Worm (Caenorhabditis elegans) whole organism, L4 larva: ENCODE results near the gene F07C6.4.
"Not testable (repeated sequence)": the region's sequence is repeated elsewhere in the genome, so short reads cannot be mapped to it uniquely, and the experiment has no call there.

ENCODE experiments used
- D1046.2 ChIP-seq: fragments of 200-800 bp; sonication (Bioruptor generic); IDR thresholded peaks from 2 replicates; pipeline ENCODE4 v1.3.6; 2022; ENCODE audit warnings: missing genetic modification characterization, missing compliant biosample characterization
- F44E2.7 ChIP-seq: fragments of 200-800 bp; sonication (Bioruptor generic); IDR thresholded peaks from 2 replicates; pipeline ENCODE4 v2.1.2; 2022; ENCODE audit warnings: missing genetic modification characterization, missing compliant biosample characterization
- F49E8.2 ChIP-seq: sonication (generic microtip); optimal IDR thresholded peaks from 2 replicates; lab custom pipeline; 2016; ENCODE audit warnings: missing compliant biosample characterization, mild to moderate bottlenecking, missing genetic modification characterization, borderline replicate concordance
- T20F7.1 ChIP-seq: fragments of 200-800 bp; sonication (Bioruptor generic); optimal IDR thresholded peaks from 2 replicates; lab custom pipeline; 2018; ENCODE audit warnings: mild to moderate bottlenecking, missing genetic modification characterization, missing compliant biosample characterization
- T26A8.4 ChIP-seq: fragments of 200-800 bp; sonication (Bioruptor generic); IDR thresholded peaks from 2 replicates; pipeline ENCODE4 v1.3.6; 2022; ENCODE audit warnings: missing genetic modification characterization, missing compliant biosample characterization
- Y48G9A.11 ChIP-seq: fragments of 200-800 bp; sonication (Bioruptor generic); IDR thresholded peaks from 2 replicates; pipeline ENCODE4 v1.3.6; 2022; ENCODE audit warnings: missing genetic modification reagents, missing genetic modification characterization, missing compliant biosample characterization
- Y5F2A.4 ChIP-seq: fragments of 200-800 bp; sonication (Bioruptor generic); optimal IDR thresholded peaks from 2 replicates; lab custom pipeline; 2018; ENCODE audit warnings: mild to moderate bottlenecking, missing genetic modification characterization, missing compliant biosample characterization
- aha-1 ChIP-seq: fragments of 150-350 bp; peaks from one replicate; lab custom pipeline; 2014; ENCODE audit warnings: missing biosample characterization, missing genetic modification characterization
- arid-1 ChIP-seq: fragments of 200-800 bp; sonication (Bioruptor generic); conservative IDR thresholded peaks from 2 replicates; pipeline ENCODE4 v1.3.6; 2022; ENCODE audit warnings: missing genetic modification reagents, missing genetic modification characterization, missing compliant biosample characterization
- ceh-28 ChIP-seq: fragments of 150-350 bp; optimal IDR thresholded peaks from 2 replicates; lab custom pipeline; 2014; ENCODE audit warnings: missing biosample characterization, missing genetic modification reagents, missing genetic modification characterization
- ceh-44 ChIP-seq: fragments of 200-800 bp; sonication (Bioruptor generic); IDR thresholded peaks from 2 replicates; pipeline ENCODE4 v1.3.6; 2022; ENCODE audit warnings: missing genetic modification reagents, missing genetic modification characterization, missing compliant biosample characterization
- daf-16 ChIP-seq, 3 experiments: sonication (generic microtip); optimal IDR thresholded peaks; 2 replicates each; lab custom pipeline; 2016 to 2017; ENCODE audit warnings: missing genetic modification characterization in 3 of 3, missing genetic modification reagents in 3 of 3, mild to moderate bottlenecking in 2 of 3, missing compliant biosample characterization in 2 of 3, missing biosample characterization in 1 of 3, moderate library complexity in 1 of 3
- dmd-9 ChIP-seq: fragments of 200-800 bp; sonication (Bioruptor generic); IDR thresholded peaks from 2 replicates; pipeline ENCODE4 v1.3.6; 2022; ENCODE audit warnings: missing genetic modification reagents, missing genetic modification characterization, missing compliant biosample characterization
- dve-1 ChIP-seq: sonication (generic microtip); optimal IDR thresholded peaks from 2 replicates; lab custom pipeline; 2017; ENCODE audit warnings: antibody characterized with exemption, mild to moderate bottlenecking, missing genetic modification characterization, missing compliant biosample characterization; ENCODE audit not compliant: insufficient read depth
- hlh-11 ChIP-seq: fragments of 200-800 bp; sonication (Bioruptor generic); optimal IDR thresholded peaks from 2 replicates; lab custom pipeline; 2018; ENCODE audit warnings: mild to moderate bottlenecking, missing genetic modification characterization, missing compliant biosample characterization
- lim-7 ChIP-seq: fragments of 200-800 bp; sonication (Bioruptor generic); IDR thresholded peaks from 2 replicates; pipeline ENCODE4 v1.3.6; 2022; ENCODE audit warnings: missing genetic modification characterization, missing compliant biosample characterization
- lin-1 ChIP-seq: fragments of 200-800 bp; sonication (Bioruptor generic); IDR thresholded peaks from 2 replicates; pipeline ENCODE4 v1.3.6; 2022; ENCODE audit warnings: missing genetic modification reagents, missing genetic modification characterization, missing compliant biosample characterization
- lin-38 ChIP-seq: fragments of 200-800 bp; sonication (Bioruptor generic); IDR thresholded peaks from 2 replicates; pipeline ENCODE4 v1.3.6; 2022; ENCODE audit warnings: missing genetic modification reagents, missing genetic modification characterization, missing compliant biosample characterization
- madf-9 ChIP-seq: fragments of 200-800 bp; sonication (Bioruptor generic); conservative IDR thresholded peaks from 2 replicates; pipeline ENCODE4 v1.3.6; 2022; ENCODE audit warnings: missing genetic modification reagents, missing genetic modification characterization, missing compliant biosample characterization
- mdt-29 ChIP-seq: fragments of 200-800 bp; sonication (Bioruptor generic); IDR thresholded peaks from 2 replicates; pipeline ENCODE4 v1.3.6; 2022; ENCODE audit warnings: missing genetic modification reagents, missing genetic modification characterization, missing compliant biosample characterization
- mes-2 ChIP-seq: sonication (generic microtip); optimal IDR thresholded peaks from 2 replicates; lab custom pipeline; 2016; ENCODE audit warnings: missing genotype, mild to moderate bottlenecking, missing genetic modification characterization, missing compliant biosample characterization; ENCODE audit not compliant: poor library complexity, severe bottlenecking
- nhr-102 ChIP-seq: sonication (generic microtip); optimal IDR thresholded peaks from 2 replicates; lab custom pipeline; 2016; ENCODE audit warnings: mild to moderate bottlenecking, missing genetic modification characterization, moderate library complexity, missing compliant biosample characterization
- nhr-6 ChIP-seq: fragments of 150-350 bp; optimal IDR thresholded peaks from 2 replicates; lab custom pipeline; 2014; ENCODE audit warnings: missing biosample characterization, missing genetic modification characterization
- snpc-1.2 ChIP-seq: fragments of 200-800 bp; sonication (Bioruptor generic); IDR thresholded peaks from 2 replicates; pipeline ENCODE4 v1.3.6; 2022; ENCODE audit warnings: missing genetic modification reagents, missing genetic modification characterization, missing compliant biosample characterization
- snpc-4 ChIP-seq: fragments of 150-350 bp; optimal IDR thresholded peaks from 2 replicates; lab custom pipeline; 2014; ENCODE audit warnings: missing biosample characterization, missing genetic modification characterization
- tra-1 ChIP-seq: fragments of 200-800 bp; sonication (Bioruptor generic); IDR thresholded peaks from 2 replicates; pipeline ENCODE4 v1.3.6; 2022; ENCODE audit warnings: missing genetic modification reagents, missing genetic modification characterization, missing compliant biosample characterization
- unc-130 ChIP-seq: sonication (generic microtip); optimal IDR thresholded peaks from 2 replicates; lab custom pipeline; 2016; ENCODE audit warnings: missing genetic modification reagents, missing genetic modification characterization, missing compliant biosample characterization
- unc-62 ChIP-seq, 3 experiments: fragments of 150-350 bp in 1 of 3; sonication (generic microtip); optimal IDR thresholded peaks in 2 of 3; peaks in 1 of 3; 1 replicate in 1 of 3; 2 replicates in 2 of 3; lab custom pipeline; 2014 to 2017; ENCODE audit warnings: missing biosample characterization in 3 of 3, missing genetic modification characterization in 3 of 3, missing genetic modification reagents in 3 of 3, missing genotype in 1 of 3
- zfp-3 ChIP-seq: fragments of 200-800 bp; sonication (Bioruptor generic); conservative IDR thresholded peaks from 2 replicates; pipeline ENCODE4 v1.3.6; 2022; ENCODE audit warnings: missing genetic modification reagents, missing genetic modification characterization, missing compliant biosample characterization
- zip-11 ChIP-seq: fragments of 200-800 bp; sonication (Bioruptor generic); IDR thresholded peaks from 2 replicates; pipeline ENCODE4 v1.3.6; 2022; ENCODE audit warnings: missing genetic modification characterization, missing compliant biosample characterization

Gene F07C6.4

ce11 chrIV:12781804-12782449, 23.8 kb upstream of the F07C6.4 start:
- peak; percentile 39 for TF ChIP-seq aha-1 (tag; lab: Kevin White, UChicago)
- TF ChIP-seq unc-62 (GFP tag; optimal IDR thresholded peaks at IDR 0.05 in 1 of 2; lab: Kevin White, UChicago) = peak in 1 of 2 experiments; percentile 54
- no peak for TF ChIP-seq unc-62 (tag; optimal IDR thresholded peaks at IDR 0.05; lab: Kevin White, UChicago)
- TF ChIP-seq tra-1 (GFP tag; lab: Robert Waterston, UW) = no peak
- peak; percentile 74 for TF ChIP-seq Y48G9A.11 (GFP tag; lab: Robert Waterston, UW)
- TF ChIP-seq lim-7 (GFP tag; lab: Robert Waterston, UW) = 0 out of 2 replicates have a peak, but pooled peaks have one; percentile 49
- TF ChIP-seq F49E8.2 (tag; lab: Kevin White, UChicago) = peak; percentile 83
- no peak for TF ChIP-seq F44E2.7 (GFP tag; lab: Robert Waterston, UW)
- 0 out of 2 replicates have a peak, but pooled peaks have one; percentile 25 for TF ChIP-seq dmd-9 (GFP tag; lab: Robert Waterston, UW)
- peak; percentile 60; the same call in 1 of the 2 replicates for TF ChIP-seq arid-1 (GFP tag; lab: Robert Waterston, UW)
- 0 out of 2 replicates have a peak, but pooled peaks have one; percentile 29 for TF ChIP-seq mdt-29 (GFP tag; lab: Robert Waterston, UW)
- peak; percentile 95 for TF ChIP-seq snpc-1.2 (GFP tag; lab: Robert Waterston, UW)
- TF ChIP-seq Y5F2A.4 (GFP tag; lab: Kevin White, UChicago) = no peak
- TF ChIP-seq ceh-28 (tag; lab: Kevin White, UChicago) = no peak
- TF ChIP-seq lin-38 (GFP tag; lab: Robert Waterston, UW) = peak; percentile 15; the same call in 1 of the 2 replicates
- peak; percentile 39 for TF ChIP-seq unc-130
- no peak for TF ChIP-seq madf-9 (GFP tag; lab: Robert Waterston, UW)
- TF ChIP-seq ceh-44 (GFP tag; lab: Robert Waterston, UW) = peak; percentile 82

- TF ChIP-seq T20F7.1 (GFP tag; lab: Kevin White, UChicago) (no peak), nhr-6 (tag; lab: Kevin White, UChicago) (no peak), zfp-3 (no peak), unc-62 (GFP tag; optimal IDR thresholded peaks at IDR 0.05 in 1 of 2; lab: Kevin White, UChicago) (peak in 1 of 2 experiments; percentile 71), unc-62 (tag; optimal IDR thresholded peaks at IDR 0.05; lab: Kevin White, UChicago) (no peak), F44E2.7 (GFP tag; lab: Robert Waterston, UW) (no peak)
- TF ChIP-seq, all 104 proteins: peak for 1
Observed at ce11 chrIV:12783165-12783564, 22.6 kb upstream of the F07C6.4 start.

ce11 chrIV:12785988-12786387, 19.7 kb upstream of the F07C6.4 start:
- TF ChIP-seq dve-1 (tag; lab: Kevin White, UChicago) (no peak), F49E8.2 (tag; lab: Kevin White, UChicago) (peak; percentile 75), D1046.2 (no peak), mdt-29 (GFP tag; lab: Robert Waterston, UW) (peak; percentile 42; the same call in 1 of the 2 replicates), snpc-1.2 (GFP tag; lab: Robert Waterston, UW) (peak; percentile 92), lin-38 (GFP tag; lab: Robert Waterston, UW) (peak; percentile 33; the same call in 1 of the 2 replicates), snpc-4 (tag; lab: Kevin White, UChicago) (peak; percentile 19), zip-11 (GFP tag; lab: Robert Waterston, UW) (no peak), tra-1 (GFP tag; lab: Robert Waterston, UW) (no peak), Y48G9A.11 (GFP tag; lab: Robert Waterston, UW) (peak; percentile 36; the same call in 1 of the 2 replicates), unc-130 (no peak), unc-62 (GFP tag; optimal IDR thresholded peaks at IDR 0.05 in 1 of 2; lab: Kevin White, UChicago) (no peak), unc-62 (tag; optimal IDR thresholded peaks at IDR 0.05; lab: Kevin White, UChicago) (no peak)

- TF ChIP-seq arid-1 (GFP tag; lab: Robert Waterston, UW) = 0 out of 2 replicates have a peak, but pooled peaks have one; percentile 41
- TF ChIP-seq snpc-1.2 (GFP tag; lab: Robert Waterston, UW) = peak; percentile 95
- peak; percentile 11 for TF ChIP-seq hlh-11 (tag; lab: Kevin White, UChicago)
- not testable (repeated sequence) for TF ChIP-seq daf-16 (GFP tag; optimal IDR thresholded peaks at IDR 0.05; lab: Kevin White, UChicago)
- peak; percentile 16 for TF ChIP-seq daf-16 (tag; optimal IDR thresholded peaks at IDR 0.05; lab: Kevin White, UChicago)
- TF ChIP-seq lim-7 (GFP tag; lab: Robert Waterston, UW) = 0 out of 2 replicates have a peak, but pooled peaks have one; percentile 13
- TF ChIP-seq nhr-102 (tag; lab: Kevin White, UChicago) = peak; percentile 46
- TF ChIP-seq mdt-29 (GFP tag; lab: Robert Waterston, UW) = 0 out of 2 replicates have a peak, but pooled peaks have one; percentile 45
- peak; percentile 49 for TF ChIP-seq mes-2 (tag; lab: Kevin White, UChicago)
- TF ChIP-seq F49E8.2 (tag; lab: Kevin White, UChicago) = peak; percentile 72
- TF ChIP-seq T26A8.4 (GFP tag; lab: Robert Waterston, UW) = peak; percentile 62
- TF ChIP-seq unc-130 = peak; percentile 43
- peak; percentile 55; the same call in 1 of the 2 replicates for TF ChIP-seq Y48G9A.11 (GFP tag; lab: Robert Waterston, UW)
- peak; percentile 48; the same call in 1 of the 2 replicates for TF ChIP-seq lin-38 (GFP tag; lab: Robert Waterston, UW)
- 0 out of 2 replicates have a peak, but pooled peaks have one; percentile 35 for TF ChIP-seq lin-1
- TF ChIP-seq snpc-4 (tag; lab: Kevin White, UChicago) = peak; percentile 55
Observed at ce11 chrIV:12786996-12787395, 18.7 kb upstream of the F07C6.4 start.
